Worm (Caenorhabditis elegans): ENCODE measurements around the gene M106.3.

M106.3 gene

DNA sequence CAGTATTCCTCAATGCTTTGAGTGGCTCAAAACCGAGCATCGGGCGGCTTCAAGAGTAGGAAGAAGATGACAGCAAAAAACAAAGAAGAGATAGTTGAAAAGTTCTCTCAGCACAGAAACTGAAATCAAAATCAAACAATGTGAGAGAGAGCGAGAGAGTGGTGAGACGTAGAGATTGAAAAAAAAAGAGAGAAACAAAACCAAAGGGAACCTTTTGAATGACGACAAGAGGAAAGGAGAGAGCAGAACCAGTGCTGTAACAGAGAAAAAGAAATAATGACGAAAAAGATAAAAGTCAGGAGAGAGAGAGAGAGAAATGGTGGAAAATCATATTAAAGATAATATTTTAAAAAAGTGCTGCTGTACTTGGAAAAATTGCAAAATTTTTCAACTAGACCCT, 6.5 kb upstream of the M106.3 start:
- TF ChIP-seq unc-62 (GFP tag; optimal IDR thresholded peaks at IDR 0.05) = no peak

DNA sequence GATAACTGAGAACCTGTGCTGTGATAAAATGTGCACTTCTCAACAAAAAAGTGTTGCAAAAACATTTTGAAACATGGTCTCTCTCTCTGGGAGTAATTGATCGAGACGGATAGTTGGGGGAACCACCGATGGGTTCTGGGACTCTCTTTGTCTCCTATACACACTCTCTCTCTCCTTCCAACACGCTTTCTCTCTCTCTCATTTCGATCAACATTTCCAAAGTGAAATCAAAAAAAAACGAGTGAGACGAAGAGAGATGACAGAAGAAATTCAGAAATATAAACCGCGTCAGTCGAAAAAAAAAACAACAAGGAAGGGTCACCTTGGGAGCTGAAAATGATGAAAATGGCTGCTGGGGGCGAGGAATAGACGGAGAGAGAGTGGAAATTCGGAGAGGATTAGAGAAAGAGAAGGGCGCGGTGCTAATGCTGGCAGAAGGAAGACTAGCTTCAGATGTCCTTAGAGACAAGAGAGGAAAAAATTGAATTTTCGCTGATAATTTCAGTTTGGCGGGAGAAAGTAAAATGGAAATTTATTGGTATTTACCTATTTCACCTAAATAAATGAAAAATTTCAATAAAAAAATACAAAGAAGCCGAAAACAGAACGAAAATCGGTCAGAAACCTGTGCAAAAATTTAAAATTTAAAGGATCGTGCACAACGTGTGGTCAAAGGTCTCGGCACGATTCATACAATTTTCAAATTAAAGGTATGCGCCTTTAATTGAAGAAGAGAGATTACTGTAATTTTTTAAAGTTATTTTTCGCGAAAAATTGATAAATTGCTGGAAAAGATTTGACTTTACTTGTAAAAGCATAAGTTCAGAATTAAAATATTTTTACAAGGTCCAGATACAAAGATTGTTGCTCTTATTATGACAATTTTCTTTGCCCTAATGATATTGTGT, 2.3 kb upstream of the M106.3 start:
- no peak for TF ChIP-seq unc-62 (GFP tag; optimal IDR thresholded peaks at IDR 0.05)

DNA sequence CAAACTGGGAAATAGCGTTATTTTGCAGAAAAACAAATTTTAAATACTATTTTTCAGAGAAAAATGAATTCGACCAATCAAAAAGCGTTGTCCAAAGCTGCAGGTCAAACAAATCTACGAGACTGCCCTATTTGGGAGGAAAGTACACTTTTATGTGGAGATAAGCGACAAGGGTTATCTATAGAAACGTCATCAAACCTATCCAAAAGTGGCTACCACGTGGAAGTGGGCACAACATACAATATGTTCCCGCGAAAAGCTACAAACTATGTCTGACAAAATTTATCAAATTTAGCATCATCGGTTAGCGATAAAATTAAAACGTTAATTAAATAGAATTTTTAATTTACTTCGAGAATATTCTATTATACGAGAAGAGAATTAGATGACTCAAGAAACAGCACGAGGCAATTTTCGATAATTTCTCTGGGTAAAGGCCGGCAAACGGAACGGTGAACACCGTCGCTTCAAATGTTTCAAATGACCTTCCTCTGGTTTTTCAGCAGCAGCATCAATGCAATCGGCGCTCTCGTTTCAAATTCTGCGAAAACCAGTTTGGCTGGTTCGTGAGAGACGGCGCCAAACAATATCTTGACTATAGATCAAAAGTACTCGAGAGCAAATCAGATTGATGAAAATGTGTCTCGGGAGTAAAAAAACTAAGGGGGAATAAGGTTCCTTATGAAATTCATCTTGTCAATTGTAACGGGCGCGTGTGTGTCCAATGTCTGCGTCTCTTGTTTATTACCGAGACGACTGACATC, 1.2 kb upstream of the M106.3 start:
- no peak for TF ChIP-seq unc-62 (GFP tag; optimal IDR thresholded peaks at IDR 0.05)

DNA sequence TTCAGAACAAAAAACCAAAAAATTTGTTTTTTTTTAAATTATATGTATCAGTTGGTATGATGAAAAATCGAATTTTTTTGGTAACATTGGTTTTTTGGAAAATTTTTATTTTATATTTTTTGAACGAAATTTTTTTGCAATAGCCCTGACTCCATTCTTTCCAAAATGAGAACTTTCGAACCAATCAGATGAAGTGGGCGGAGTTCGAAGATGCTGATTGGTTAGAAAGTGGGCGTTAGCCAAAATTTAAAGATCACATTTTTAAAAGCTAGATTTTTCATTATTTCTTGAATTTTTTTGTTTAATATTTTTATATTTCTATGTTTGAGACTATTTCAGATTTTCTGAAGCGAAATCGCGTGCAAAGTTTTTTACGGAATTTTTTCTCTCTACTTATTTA, 596 bp upstream of the M106.3 start:
- no peak for TF ChIP-seq unc-62 (GFP tag; optimal IDR thresholded peaks at IDR 0.05)

DNA sequence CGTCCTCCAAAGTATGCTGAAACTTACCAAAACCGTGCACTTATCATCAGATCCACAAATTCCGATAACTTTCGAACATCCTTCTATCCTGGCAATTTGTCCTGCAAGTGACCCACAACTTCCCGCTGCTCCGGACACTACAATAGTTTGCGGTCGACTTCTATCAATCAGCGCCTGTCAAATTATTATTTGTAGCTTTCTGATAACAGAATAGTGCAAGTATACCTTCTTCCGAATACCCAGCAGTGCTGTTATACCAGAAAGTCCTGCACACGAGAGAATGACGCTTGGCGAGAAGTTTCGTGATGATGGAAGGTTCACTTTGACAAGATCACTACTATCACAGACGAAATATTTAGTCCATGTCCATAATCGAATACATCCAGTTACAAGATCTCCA, 1.4 kb downstream of the M106.3 start:
- TF ChIP-seq unc-62 (GFP tag; optimal IDR thresholded peaks at IDR 0.05) = no peak

DNA sequence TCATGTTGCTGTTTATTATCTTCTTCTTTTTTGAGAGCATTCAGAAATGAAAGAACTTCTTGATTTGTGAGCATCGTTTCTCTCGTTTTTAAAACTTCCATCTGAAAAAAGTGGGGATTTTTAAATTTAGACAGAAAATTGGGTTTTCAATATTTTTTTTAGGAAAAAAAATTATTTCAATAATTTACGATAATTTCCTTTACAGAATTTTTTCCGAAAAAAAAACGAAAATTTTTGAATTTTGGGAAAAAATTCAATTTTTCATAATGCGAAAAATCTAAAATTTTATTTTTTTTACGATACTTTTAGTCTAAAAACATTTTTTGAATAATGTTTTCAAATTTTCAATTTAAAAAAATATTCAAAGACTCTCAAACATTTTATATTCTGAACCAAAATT, 3.6 kb downstream of the M106.3 start, which contains the start of gene M106.7:
TSS of gene M106.7 (minus strand) at position 101 of the 400 bp plus-strand sequence.
- no peak for TF ChIP-seq unc-62 (GFP tag; optimal IDR thresholded peaks at IDR 0.05)

DNA sequence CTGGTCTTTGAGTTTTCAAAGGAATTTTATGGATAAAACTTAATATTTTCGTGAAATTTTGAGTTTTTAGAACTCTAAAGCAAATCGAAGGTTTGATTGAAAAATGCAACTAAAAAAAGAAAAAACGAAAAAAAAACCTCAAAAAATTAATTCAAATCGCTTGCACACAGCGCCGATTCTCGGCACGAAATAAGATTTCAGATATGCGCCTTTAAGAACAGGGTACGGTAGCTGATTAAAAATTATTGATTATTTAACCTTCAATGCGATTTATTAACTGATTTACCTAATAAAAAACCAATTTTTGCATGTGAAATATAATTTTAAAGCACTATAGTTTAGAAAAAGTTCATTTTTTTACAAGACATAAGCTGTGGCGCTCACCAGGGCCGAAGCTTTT, 7.8 kb downstream of the M106.3 start:
- TF ChIP-seq unc-62 (GFP tag; optimal IDR thresholded peaks at IDR 0.05) = no peak

DNA sequence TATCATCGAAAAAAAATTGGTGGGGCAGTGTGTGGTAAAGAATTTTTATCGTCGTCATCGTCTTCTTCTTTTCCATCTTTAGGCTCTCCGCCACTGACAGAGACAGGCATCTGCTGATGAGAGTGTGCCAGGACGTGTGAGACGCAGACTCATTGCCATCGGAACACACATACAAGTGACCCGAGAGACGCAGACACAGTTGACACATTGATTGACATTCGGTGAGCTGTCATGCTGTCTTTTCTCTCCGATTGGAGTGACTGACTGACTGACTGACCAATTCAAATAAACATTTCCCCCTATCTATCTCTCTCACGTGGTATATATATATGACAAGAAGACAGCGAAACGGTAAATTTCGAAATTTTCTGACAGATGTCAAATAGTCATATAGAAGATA, 9.6 kb downstream of the M106.3 start:
- TF ChIP-seq unc-62 (GFP tag; optimal IDR thresholded peaks at IDR 0.05) = no peak

DNA sequence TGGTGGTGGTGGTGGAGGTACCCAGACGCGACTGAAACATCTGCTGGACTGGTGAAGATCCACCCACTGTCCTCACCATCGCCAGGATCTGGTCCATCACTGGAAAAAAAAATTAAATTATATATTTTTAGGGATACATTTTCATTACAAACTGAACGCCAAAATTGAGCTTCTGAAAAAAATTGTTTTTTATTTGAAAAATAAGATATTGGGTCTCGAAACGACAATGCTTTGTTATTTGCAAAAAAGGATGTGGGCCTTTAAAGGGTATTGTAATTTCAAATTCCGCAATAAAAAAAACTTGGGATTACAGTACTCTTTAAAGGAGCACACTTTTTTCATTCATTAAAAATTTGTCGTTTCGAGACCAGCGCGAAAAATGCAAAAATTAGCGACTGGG, 10.8 kb downstream of the M106.3 start, which contains the start of gene M106.2:
TSS of gene M106.2 (minus strand) at position 101 of the 400 bp plus-strand sequence.
- no peak for TF ChIP-seq unc-62 (GFP tag; optimal IDR thresholded peaks at IDR 0.05)

DNA sequence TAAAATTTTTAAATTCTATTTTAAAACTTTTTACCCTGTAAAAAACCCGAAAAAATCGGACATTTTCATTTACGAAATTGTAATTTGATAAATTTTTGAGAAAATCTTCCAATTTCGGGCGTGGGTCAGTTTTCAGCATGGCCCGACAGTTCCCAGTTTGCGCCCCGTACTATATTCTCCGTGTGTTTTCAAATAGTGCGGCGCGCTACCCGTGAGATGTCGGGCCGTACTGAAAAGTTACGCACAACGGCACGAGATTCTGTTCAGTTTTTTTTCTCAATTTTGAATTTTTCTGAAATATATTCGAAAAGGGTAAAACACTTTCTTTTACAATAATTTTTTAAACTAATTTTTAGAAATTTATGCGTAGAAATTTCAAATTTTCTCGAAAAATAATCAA, 13.7 kb downstream of the M106.3 start:
- TF ChIP-seq unc-62 (GFP tag; optimal IDR thresholded peaks at IDR 0.05) = no peak

DNA sequence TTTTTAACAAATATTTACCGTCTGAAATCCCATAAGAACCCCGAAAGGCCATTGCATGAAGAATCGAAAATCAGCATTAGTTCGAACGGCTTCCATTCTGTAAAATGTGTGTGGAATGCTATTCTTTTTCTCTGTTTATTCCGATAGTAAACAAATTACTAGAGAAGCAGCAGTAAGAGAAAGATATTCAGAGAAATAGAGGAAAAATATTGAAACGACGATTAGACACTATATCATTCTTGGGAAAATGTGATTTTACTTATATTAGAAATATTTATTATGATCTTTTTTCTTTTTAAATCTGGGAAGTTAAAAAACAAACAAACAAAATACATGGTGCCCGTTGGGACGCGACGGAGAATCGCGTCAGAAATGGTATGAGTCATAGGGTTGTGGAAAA, 17.2 kb downstream of the M106.3 start, which contains the start of gene M106.8:
TSS of gene M106.8 (minus strand) at position 101 of the 400 bp plus-strand sequence.
- TF ChIP-seq unc-62 (GFP tag; optimal IDR thresholded peaks at IDR 0.05) = no peak

DNA sequence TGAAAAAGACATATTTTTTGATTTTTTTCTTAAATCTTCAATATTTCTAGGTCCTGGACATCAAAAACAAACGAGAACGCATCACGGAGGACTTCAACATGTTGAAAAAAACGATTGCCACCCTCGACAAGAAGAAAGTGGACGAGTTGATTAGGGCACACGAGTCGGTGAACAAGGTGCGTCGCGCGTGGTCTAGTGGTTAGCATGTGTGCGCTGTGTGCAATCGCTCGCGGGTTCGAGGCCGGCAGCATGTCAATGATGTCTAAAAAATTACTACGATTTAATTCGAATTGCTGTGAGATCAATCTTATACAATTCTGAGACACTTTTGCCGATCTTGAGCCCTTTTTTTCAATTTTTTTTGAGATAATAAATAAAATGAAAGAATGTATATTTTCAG, 20.6 kb downstream of the M106.3 start:
- TF ChIP-seq unc-62 (GFP tag; optimal IDR thresholded peaks at IDR 0.05) = no peak

DNA sequence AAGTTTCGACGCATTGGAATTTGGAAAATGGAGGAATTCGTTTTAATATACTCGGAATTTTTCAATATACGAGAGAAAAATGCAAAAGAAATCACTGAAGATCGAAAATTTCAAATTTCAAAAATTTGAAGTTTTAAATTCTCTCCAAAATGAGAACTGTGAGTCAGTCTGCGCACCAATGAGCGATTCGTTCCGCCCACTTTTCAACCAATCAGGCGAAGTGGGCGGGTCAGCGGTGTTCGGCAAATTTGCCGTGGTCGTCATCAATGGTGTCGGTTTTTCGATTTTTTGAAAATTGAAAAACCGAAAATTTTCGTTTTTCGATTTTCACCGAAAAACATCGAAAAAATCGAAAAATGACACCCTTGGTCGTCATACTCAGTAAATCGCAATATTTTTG, 22.2 kb downstream of the M106.3 start:
- TF ChIP-seq unc-62 (GFP tag; optimal IDR thresholded peaks at IDR 0.05) = no peak

DNA sequence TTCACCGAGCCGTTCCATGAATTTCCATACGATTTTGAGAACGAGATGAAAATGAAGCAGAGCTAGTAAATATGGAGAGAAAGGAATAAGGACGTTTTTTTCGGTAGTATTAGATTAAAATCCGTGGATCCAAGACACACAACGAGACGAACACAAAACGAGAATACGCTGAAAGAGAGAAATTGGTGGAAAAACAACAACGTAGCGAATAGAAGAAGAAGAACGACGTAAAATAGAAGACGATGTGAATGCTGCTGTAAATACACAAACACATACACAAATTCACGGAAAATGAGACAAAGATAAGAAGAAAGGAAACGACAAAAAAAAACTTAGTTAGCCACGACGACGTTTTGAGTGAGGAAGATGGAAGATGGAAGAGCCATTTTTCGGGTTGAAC, 26.0 kb downstream of the M106.3 start:
- no peak for TF ChIP-seq unc-62 (GFP tag; optimal IDR thresholded peaks at IDR 0.05)

DNA sequence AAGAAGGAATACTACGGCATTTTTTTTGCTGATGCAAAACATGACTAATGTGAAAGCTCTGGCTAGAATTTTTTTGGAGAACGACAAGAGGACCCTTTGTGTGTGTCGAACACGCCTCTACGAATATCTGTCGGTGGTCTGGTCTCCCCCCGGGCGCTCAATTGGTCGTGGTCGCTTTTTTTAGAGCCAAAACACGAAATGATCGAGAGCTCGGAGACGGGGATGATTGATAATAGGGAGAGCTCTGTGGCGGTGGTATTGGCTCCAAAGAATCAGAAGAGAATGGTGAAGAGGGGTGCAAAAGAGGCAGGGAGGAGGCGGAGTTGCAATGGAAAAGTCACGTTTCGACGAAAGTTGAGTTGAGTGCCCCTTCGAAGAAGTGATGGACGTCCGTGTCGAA, 31.1 kb downstream of the M106.3 start:
- TF ChIP-seq unc-62 (GFP tag; optimal IDR thresholded peaks at IDR 0.05) = no peak

DNA sequence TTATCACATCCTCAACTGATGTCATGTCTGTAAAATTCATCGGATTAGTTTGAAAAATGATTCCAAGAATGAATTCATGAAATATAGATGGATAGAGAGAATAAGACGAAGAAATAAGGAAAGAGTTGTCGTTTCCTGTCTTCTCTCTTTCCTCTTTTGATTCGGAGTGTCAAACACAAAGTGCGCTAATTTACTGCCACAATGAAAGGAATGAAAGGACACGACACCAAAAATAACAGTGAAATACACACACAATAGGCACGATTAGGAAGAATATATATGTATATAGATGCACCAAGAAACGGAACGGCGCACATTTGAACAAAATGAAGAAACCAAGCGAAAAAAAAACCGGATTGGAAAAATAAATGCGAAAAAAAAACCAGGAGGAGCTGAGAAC, 31.6 kb downstream of the M106.3 start, which contains the start of gene VM106R.1:
TSS of gene VM106R.1 (minus strand) at position 101 of the 400 bp plus-strand sequence.
- TF ChIP-seq unc-62 (GFP tag; optimal IDR thresholded peaks at IDR 0.05) = no peak

DNA sequence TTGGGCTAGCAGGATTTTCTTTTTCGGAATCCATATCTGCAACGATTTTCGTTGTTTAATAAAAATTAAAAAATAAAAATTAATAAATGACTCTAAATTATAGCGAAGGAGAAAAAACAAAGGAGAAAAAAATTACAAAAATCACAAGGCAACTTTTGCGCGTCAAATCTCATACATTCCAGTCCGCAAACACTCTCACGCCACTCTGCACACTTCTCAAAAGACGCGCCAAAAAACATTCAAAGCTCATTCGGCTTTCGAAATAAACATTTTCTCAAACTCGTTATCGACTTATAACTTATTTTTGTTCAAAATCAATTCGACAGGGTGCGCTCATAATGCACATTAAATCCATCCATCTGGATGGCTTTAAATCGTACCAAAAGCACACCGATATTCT, 36.7 kb downstream of the M106.3 start, which contains the start of the genes R06F6.12 and mix-1:
TSS of gene R06F6.12 (minus strand) at position 36 of the 400 bp plus-strand sequence.
TSS of gene mix-1 (plus strand) at position 201 of the 400 bp plus-strand sequence.
- no peak for TF ChIP-seq unc-62 (GFP tag; optimal IDR thresholded peaks at IDR 0.05)
